Worm (Caenorhabditis elegans): ENCODE data around the gene C27A2.8.

C27A2.8 gene

DNA sequence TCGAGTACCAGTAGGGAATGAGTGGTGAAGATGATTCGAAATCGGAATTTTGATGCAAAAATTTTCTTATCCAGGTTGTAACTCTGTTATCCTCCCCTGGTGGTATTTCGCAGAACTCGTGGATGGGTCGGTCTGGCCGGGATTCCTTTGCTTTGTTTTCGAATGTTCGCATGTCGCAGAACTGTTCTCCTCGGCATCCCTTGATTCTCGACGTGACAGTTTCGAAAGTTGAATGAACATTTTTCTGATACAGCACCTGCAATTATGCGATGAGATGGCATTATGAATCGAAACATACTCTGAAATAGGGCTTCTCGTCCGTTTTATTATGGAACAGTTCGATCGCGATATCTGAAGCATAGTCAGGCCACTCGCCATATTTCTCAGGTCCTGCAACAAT is 11.6 kb downstream of the C27A2.8 start:
- no peak for TF ChIP-seq dao-5 (tag; optimal IDR thresholded peaks at IDR 0.05)
- TF ChIP-seq W03F9.2 (tag; optimal IDR thresholded peaks at IDR 0.05) = no peak
- no peak for TF ChIP-seq him-1 (tag; optimal IDR thresholded peaks at IDR 0.05)

ce11 chrII:5055129-5055666 is 12.6 kb downstream of the C27A2.8 start, which contains the start of the genes ify-1 and rpl-22:
ify-1 (minus strand) TSS chrII:5055179.
rpl-22 (plus strand) TSS chrII:5055616.
- TF ChIP-seq W03F9.2 (tag; optimal IDR thresholded peaks at IDR 0.05) (peak; percentile 94), him-1 (tag; optimal IDR thresholded peaks at IDR 0.05) (peak; percentile 76), dao-5 (tag; optimal IDR thresholded peaks at IDR 0.05) (no peak)

DNA sequence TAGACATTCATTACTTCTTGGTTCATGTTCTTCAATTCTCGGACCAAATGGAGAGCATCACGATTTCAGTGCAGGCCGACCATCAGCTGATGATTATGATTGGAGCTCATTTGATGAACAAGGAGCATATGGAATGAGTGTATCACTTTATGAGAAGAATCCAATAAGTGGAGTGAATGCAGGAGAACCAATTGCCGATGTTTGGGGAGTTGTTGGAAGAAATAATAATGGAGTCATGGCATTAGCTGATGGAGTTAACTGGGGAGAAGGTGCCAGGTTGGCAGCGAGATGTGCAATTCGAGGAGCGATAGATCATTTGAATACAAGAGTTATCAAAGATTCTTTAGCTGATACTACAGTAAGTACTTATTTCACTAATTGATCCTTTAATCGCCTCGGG is 17.1 kb downstream of the C27A2.8 start:
- TF ChIP-seq him-1 (tag; optimal IDR thresholded peaks at IDR 0.05) = no peak
- TF ChIP-seq dao-5 (tag; optimal IDR thresholded peaks at IDR 0.05) = no peak
- TF ChIP-seq W03F9.2 (tag; optimal IDR thresholded peaks at IDR 0.05) = no peak

ce11 chrII:5049865-5050342 is 17.9 kb downstream of the C27A2.8 start, which contains the start of gene F33G12.6:
F33G12.6 (plus strand) TSS chrII:5049915.
- no peak for TF ChIP-seq dao-5 (tag; optimal IDR thresholded peaks at IDR 0.05)
- TF ChIP-seq W03F9.2 (tag; optimal IDR thresholded peaks at IDR 0.05) = no peak
- no peak for TF ChIP-seq him-1 (tag; optimal IDR thresholded peaks at IDR 0.05)

DNA sequence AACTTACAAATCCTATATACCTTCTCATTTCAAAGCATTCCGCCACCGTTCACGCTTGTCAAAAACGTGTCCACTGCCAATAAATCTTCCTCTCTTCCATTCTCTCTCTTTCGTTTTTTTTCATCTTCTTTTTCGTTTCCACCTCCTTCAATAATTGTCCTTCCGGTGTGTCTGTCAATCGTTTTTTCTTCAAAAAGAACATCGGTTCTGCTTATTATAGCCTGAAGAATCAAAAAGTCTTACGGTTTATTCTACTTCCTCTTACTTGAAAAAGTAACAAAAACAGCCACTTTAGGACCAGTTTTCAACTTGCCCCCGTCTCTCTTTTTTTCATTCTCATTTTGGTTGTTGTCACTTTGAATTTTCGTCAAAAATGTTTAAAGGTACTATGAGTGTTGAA is 18.6 kb downstream of the C27A2.8 start:
- TF ChIP-seq dao-5 (tag; optimal IDR thresholded peaks at IDR 0.05) (no peak), him-1 (tag; optimal IDR thresholded peaks at IDR 0.05) (no peak), W03F9.2 (tag; optimal IDR thresholded peaks at IDR 0.05) (no peak)

DNA sequence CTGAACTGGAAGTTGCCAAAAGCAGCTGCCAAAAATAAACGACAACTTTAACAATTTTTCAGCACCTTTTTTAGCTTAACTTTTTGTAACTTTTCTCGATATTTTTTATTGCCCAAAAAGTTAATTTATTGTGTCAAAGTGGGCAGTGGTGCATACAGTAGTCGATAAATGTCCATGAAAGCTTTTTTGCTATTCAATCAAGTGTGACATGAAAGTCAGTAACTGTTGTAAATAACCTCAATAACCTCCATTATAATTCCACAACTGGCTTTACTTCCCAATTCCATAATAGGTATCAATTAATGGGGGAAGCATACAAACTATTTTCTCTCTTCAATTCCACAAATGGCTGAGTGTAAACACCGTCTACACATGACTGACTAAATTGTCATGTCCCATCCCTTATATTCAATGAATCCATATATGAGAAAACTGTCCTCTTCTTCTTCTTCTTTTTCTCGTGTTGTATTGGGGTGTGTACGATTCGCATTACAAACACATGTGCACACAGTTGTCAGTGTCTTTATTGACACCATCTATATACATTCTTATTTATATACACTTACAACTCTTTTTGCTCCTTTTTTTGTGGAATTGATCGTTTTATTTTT is 19.6 kb downstream of the C27A2.8 start:
- TF ChIP-seq W03F9.2 (tag; optimal IDR thresholded peaks at IDR 0.05) = no peak
- no peak for TF ChIP-seq dao-5 (tag; optimal IDR thresholded peaks at IDR 0.05)
- no peak for TF ChIP-seq him-1 (tag; optimal IDR thresholded peaks at IDR 0.05)

DNA sequence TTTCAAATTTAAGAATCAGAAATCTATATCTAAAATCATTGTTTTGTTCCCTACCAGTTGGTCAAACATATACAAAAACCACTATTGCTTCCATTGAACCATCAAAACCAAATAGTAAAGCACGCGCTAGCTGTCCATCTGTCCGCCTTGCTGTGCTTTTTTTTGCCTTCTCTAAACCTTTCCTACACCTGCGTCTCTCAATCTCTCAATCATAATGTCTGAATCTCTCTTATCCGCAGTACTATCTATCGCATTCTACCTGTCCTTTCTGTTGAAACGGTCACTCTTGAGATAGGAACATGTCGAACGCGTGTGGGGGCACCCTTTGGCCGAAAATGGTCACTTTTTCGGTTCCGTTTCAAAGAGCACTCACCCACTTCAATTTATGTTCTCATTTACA is 20.6 kb downstream of the C27A2.8 start:
- TF ChIP-seq dao-5 (tag; optimal IDR thresholded peaks at IDR 0.05) = no peak
- TF ChIP-seq W03F9.2 (tag; optimal IDR thresholded peaks at IDR 0.05) = no peak
- no peak for TF ChIP-seq him-1 (tag; optimal IDR thresholded peaks at IDR 0.05)

DNA sequence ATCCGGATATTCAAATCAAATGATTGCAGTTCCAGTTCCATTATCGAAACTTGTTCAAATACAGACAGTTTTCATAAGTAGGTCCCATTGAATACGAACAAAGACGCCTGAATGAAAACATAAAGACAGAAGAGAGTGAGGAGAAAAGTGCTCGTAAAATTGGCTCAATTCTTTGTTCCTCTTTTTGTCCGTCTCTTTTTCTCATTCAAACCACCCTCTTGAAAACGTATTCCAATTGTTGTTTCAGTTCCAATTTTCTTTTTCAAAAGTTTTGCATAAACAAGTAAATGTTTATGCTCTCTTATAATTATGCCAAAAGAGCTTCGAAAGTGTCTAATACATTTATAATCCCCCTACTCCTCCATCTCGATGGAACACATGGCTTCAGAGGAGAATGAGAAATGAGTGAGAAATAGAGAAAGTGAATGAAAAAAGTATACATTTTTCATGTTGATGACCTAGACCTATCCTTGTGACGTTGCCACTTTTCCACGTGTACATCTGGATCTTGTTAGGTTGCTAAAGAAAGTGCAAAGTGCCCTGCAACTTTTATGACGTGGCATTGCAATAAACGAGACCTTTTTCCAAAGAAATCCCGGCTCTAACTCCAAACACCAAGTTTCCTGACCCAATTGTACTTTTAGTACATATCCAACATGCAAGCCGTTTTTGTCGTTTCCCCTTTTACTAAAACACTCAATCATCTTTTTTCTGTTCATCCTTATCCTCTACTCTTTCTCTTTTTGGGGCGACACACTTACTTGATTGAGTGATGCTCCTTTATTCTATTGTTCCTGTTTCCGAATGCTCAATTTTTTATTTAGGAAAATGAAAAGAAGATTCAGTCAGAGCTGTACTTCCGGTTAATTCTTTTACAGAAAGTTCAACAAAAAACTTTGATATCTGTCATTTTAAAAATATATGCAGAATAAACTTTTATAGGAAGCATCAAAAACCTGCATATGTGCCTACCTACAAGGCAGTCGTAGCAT is 21.3 kb downstream of the C27A2.8 start:
- TF ChIP-seq W03F9.2 (tag; optimal IDR thresholded peaks at IDR 0.05) (no peak), dao-5 (tag; optimal IDR thresholded peaks at IDR 0.05) (no peak), him-1 (tag; optimal IDR thresholded peaks at IDR 0.05) (no peak)

- no peak for TF ChIP-seq him-1 (tag; optimal IDR thresholded peaks at IDR 0.05)
- no peak for TF ChIP-seq dao-5 (tag; optimal IDR thresholded peaks at IDR 0.05)
- TF ChIP-seq W03F9.2 (tag; optimal IDR thresholded peaks at IDR 0.05) = no peak
Observed at ce11 chrII:5042381-5042930, 25.4 kb downstream of the C27A2.8 start.

DNA sequence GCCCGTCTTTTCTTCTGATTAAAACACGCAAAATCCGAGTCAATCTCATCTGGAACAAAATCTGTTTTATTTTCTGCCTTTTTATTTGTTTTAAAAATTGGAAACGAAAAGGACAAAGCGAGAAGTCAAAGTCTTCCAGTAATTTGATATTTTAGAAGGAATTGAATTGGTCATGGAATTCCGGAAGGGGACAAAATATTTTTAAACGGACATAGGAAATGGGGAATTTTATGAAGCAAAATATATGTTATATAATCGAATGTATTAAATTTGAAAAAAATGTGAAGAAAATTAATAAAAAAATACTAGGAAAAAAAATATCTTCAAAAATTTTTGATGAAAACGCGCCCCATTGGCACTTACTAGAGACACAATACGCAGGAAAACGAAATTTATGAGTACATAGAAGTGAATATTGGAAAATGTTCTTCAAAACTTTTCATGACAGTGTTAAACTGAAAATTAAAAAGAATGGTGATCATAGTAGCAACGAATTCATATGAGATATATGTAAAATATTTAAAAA is 27.1 kb downstream of the C27A2.8 start, which contains the start of gene F33G12.7:
F33G12.7 (minus strand) TSS at position 51 of the 526 bp plus-strand sequence.
- TF ChIP-seq dao-5 (tag; optimal IDR thresholded peaks at IDR 0.05) (no peak), W03F9.2 (tag; optimal IDR thresholded peaks at IDR 0.05) (no peak), him-1 (tag; optimal IDR thresholded peaks at IDR 0.05) (no peak)

ce11 chrII:5039912-5040311 is 27.9 kb downstream of the C27A2.8 start, which contains the start of gene golg-2:
golg-2 (minus strand) TSS chrII:5040091.
- TF ChIP-seq dao-5 (tag; optimal IDR thresholded peaks at IDR 0.05) (no peak), W03F9.2 (tag; optimal IDR thresholded peaks at IDR 0.05) (no peak), him-1 (tag; optimal IDR thresholded peaks at IDR 0.05) (no peak)

DNA sequence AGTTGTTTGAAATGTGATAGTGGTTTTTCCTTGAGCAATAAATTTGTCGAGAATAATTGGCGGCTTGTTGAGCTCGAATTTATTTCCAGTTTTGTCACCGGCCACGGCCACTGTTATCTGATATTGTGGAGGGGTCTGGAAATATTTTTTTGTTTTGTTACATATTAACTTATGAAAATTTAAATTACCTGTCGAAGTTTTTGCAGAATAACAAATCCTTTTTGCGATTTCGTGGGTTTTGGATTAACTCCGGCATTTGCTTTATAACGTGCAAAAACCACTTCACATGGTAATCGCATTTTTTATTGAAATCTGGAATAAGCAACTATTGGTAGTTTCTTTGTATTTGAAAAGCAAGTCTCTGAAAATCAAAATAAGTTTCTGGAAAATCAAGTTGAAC is 31.7 kb downstream of the C27A2.8 start, which contains the start of gene lrr-1:
lrr-1 (minus strand) TSS at position 312 of the 400 bp plus-strand sequence.
- TF ChIP-seq him-1 (tag; optimal IDR thresholded peaks at IDR 0.05) = no peak
- TF ChIP-seq W03F9.2 (tag; optimal IDR thresholded peaks at IDR 0.05) = no peak

DNA sequence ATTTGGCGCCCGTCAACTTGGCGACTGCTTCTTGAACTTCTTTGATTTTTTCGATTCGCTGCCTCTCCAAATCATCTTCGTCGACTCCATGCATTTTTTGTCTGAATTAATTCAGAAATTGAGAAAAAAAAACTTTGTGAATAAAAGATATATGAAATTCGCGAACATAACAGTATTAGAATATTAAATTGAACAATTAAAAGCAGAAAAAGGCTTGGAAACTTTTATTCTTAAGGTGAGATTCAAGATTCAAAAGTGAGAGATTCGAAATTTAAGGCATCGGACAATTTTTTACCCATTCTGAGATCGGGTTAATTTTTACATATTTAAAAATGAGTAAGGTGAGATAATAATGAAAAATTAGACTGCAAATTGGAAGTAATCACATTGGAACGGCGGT is 33.9 kb downstream of the C27A2.8 start, which contains the start of gene F33G12.3:
F33G12.3 (minus strand) TSS at position 101 of the 400 bp plus-strand sequence.
- TF ChIP-seq him-1 (tag; optimal IDR thresholded peaks at IDR 0.05) = no peak
- no peak for TF ChIP-seq W03F9.2 (tag; optimal IDR thresholded peaks at IDR 0.05)
- no peak for TF ChIP-seq dao-5 (tag; optimal IDR thresholded peaks at IDR 0.05)
